Fruit fly (Drosophila melanogaster) whole organism, wandering third instar larva: ENCODE results near the gene CG5641.
A peak's percentile ranks its signal among the peaks of the same experiment; 100 is the strongest.

ENCODE experiments used
- Abd-B ChIP-seq: fragments of >200 bp; optimal IDR thresholded peaks from 2 replicates; lab custom pipeline; 2017; ENCODE audit warnings: missing biosample characterization, missing genetic modification characterization
- CG32264 ChIP-seq: fragments of 200-800 bp; sonication (Bioruptor generic); optimal IDR thresholded peaks from 2 replicates; lab custom pipeline; 2016; ENCODE audit warnings: missing biosample characterization, missing genetic modification characterization
- CG9705 ChIP-seq: fragments of 200-800 bp; sonication (Bioruptor generic); optimal IDR thresholded peaks from 2 replicates; lab custom pipeline; 2018; ENCODE audit warnings: missing biosample characterization, mild to moderate bottlenecking, missing genetic modification characterization
- Dfd ChIP-seq: fragments of >200 bp; optimal IDR thresholded peaks from 2 replicates; lab custom pipeline; 2017; ENCODE audit warnings: missing biosample characterization, missing genetic modification characterization
- Dif ChIP-seq: fragments of 200-275, 200-300 bp; sonication (Bioruptor generic); optimal IDR thresholded peaks from 2 replicates; lab custom pipeline; 2018; ENCODE audit warnings: missing biosample characterization, missing genetic modification characterization; ENCODE audit not compliant: partially characterized antibody
- GATAd ChIP-seq: sonication (Bioruptor generic); optimal IDR thresholded peaks from 2 replicates; lab custom pipeline; 2016; ENCODE audit warnings: missing biosample characterization, missing genetic modification characterization
- HLH106 ChIP-seq: fragments of 200-800 bp; optimal IDR thresholded peaks from 3 replicates; lab custom pipeline; 2019; ENCODE audit warnings: missing biosample characterization, mild to moderate bottlenecking, missing genetic modification characterization, moderate library complexity
- Hr78 ChIP-seq: fragments of >200 bp; optimal IDR thresholded peaks from 2 replicates; lab custom pipeline; 2017; ENCODE audit warnings: missing biosample characterization, missing genetic modification characterization
- Hr83 ChIP-seq: fragments of 200-300 bp; sonication (Bioruptor generic); optimal IDR thresholded peaks from 2 replicates; lab custom pipeline; 2016; ENCODE audit warnings: missing biosample characterization, mild to moderate bottlenecking, missing genetic modification characterization, moderate library complexity; ENCODE audit not compliant: poor library complexity, severe bottlenecking
- Jra ChIP-seq: sonication (Bioruptor generic); optimal IDR thresholded peaks from 2 replicates; lab custom pipeline; 2016; ENCODE audit warnings: missing biosample characterization, missing genetic modification characterization
- Mio ChIP-seq: sonication (Bioruptor generic); optimal IDR thresholded peaks from 2 replicates; lab custom pipeline; 2016; ENCODE audit warnings: missing biosample characterization, missing genetic modification characterization
- Myc ChIP-seq: fragments of >200 bp; optimal IDR thresholded peaks from 2 replicates; lab custom pipeline; 2017
- N ChIP-seq: fragments of >200 bp; optimal IDR thresholded peaks from 2 replicates; lab custom pipeline; 2018; ENCODE audit warnings: missing biosample characterization, missing external identifiers, missing genetic modification characterization
- OdsH ChIP-seq: fragments of 200-800 bp; sonication (Bioruptor generic); optimal IDR thresholded peaks from 2 replicates; lab custom pipeline; 2016; ENCODE audit warnings: missing biosample characterization, mild to moderate bottlenecking, missing genetic modification characterization
- Rel ChIP-seq, 2 experiments: fragments of 200-800 bp; sonication (Bioruptor generic) in 1 of 2; optimal IDR thresholded peaks; 2 replicates in 1 of 2; 3 replicates in 1 of 2; lab custom pipeline; 2016 to 2019; ENCODE audit warnings: mild to moderate bottlenecking in 2 of 2, missing biosample characterization in 2 of 2, missing genetic modification characterization in 2 of 2, moderate library complexity in 1 of 2
- brk ChIP-seq: fragments of 200-800 bp; sonication (Bioruptor generic); optimal IDR thresholded peaks from 2 replicates; lab custom pipeline; 2016; ENCODE audit warnings: missing biosample characterization, mild to moderate bottlenecking, missing genetic modification characterization
- dl ChIP-seq, 2 experiments: fragments of 175-275, 200-275 bp in 1 of 2; fragments of 200-275 bp in 1 of 2; sonication (Bioruptor generic); optimal IDR thresholded peaks; lab custom pipeline; 2018; ENCODE audit warnings: mild to moderate bottlenecking in 2 of 2, missing biosample characterization in 2 of 2, missing genetic modification characterization in 2 of 2, moderate library complexity in 2 of 2; ENCODE audit not compliant: partially characterized antibody in 2 of 2, insufficient read depth in 1 of 2
- dmrt93B ChIP-seq: fragments of 200-800 bp; sonication (Bioruptor generic); optimal IDR thresholded peaks from 2 replicates; lab custom pipeline; 2018; ENCODE audit warnings: missing biosample characterization, mild to moderate bottlenecking, missing genetic modification characterization
- ey ChIP-seq: fragments of 200-800 bp; sonication (Bioruptor generic); optimal IDR thresholded peaks from 2 replicates; lab custom pipeline; 2016; ENCODE audit warnings: missing biosample characterization, missing genetic modification characterization
- foxo ChIP-seq, 2 experiments: fragments of 200-800 bp; sonication (Bioruptor generic); optimal IDR thresholded peaks; 2 replicates in 1 of 2; 3 replicates in 1 of 2; lab custom pipeline; 2016 to 2017; ENCODE audit warnings: missing biosample characterization in 2 of 2, missing genetic modification characterization in 2 of 2
- fru ChIP-seq: fragments of 200-800 bp; sonication (Bioruptor generic); optimal IDR thresholded peaks from 3 replicates; lab custom pipeline; 2016; ENCODE audit warnings: missing biosample characterization, mild to moderate bottlenecking, missing genetic modification characterization
- h ChIP-seq: fragments of 200-800 bp; sonication (Bioruptor generic); optimal IDR thresholded peaks from 3 replicates; lab custom pipeline; 2016; ENCODE audit warnings: missing biosample characterization, mild to moderate bottlenecking, missing genetic modification characterization
- jim ChIP-seq: fragments of 175-275, 200-325 bp; sonication (Bioruptor generic); optimal IDR thresholded peaks from 2 replicates; lab custom pipeline; 2016; ENCODE audit warnings: missing biosample characterization, mild to moderate bottlenecking, missing genetic modification characterization
- lola ChIP-seq: fragments of >200 bp; optimal IDR thresholded peaks from 2 replicates; lab custom pipeline; 2017; ENCODE audit warnings: missing biosample characterization, missing genetic modification characterization
- pan ChIP-seq: fragments of >200 bp; optimal IDR thresholded peaks from 2 replicates; lab custom pipeline; 2017
- psq ChIP-seq: fragments of 200-800 bp; sonication (Bioruptor generic); optimal IDR thresholded peaks from 3 replicates; lab custom pipeline; 2017; ENCODE audit warnings: missing biosample characterization, mild to moderate bottlenecking, missing genetic modification characterization, moderate library complexity
- rgr ChIP-seq: fragments of 200-800 bp; sonication (Bioruptor generic); optimal IDR thresholded peaks from 3 replicates; lab custom pipeline; 2016; ENCODE audit warnings: missing biosample characterization, mild to moderate bottlenecking, missing genetic modification characterization
- sage ChIP-seq: fragments of 200-800 bp; sonication (Bioruptor generic); optimal IDR thresholded peaks from 2 replicates; lab custom pipeline; 2016; ENCODE audit warnings: missing biosample characterization, mild to moderate bottlenecking, missing genetic modification characterization
- sv ChIP-seq: fragments of 200-800 bp; sonication (Bioruptor generic); optimal IDR thresholded peaks from 3 replicates; lab custom pipeline; 2016; ENCODE audit warnings: missing biosample characterization, missing genetic modification characterization
- tai ChIP-seq: sonication (Bioruptor generic); optimal IDR thresholded peaks from 2 replicates; lab custom pipeline; 2016; ENCODE audit warnings: missing biosample characterization, missing genetic modification characterization
- usp ChIP-seq: fragments of >200 bp; optimal IDR thresholded peaks from 2 replicates; lab custom pipeline; 2017; ENCODE audit warnings: missing biosample characterization, missing genetic modification characterization
- woc ChIP-seq: sonication (Bioruptor generic); optimal IDR thresholded peaks from 2 replicates; lab custom pipeline; 2016; ENCODE audit warnings: missing biosample characterization, mild to moderate bottlenecking, missing genetic modification characterization

Gene CG5641

dm6 chr3R:12454492-12454891, 25.4 kb upstream of the CG5641 start:
- no peak for TF ChIP-seq jim (GFP tag; lab: Kevin White, UChicago)
- no peak for TF ChIP-seq dl (GFP tag; optimal IDR thresholded peaks at IDR 0.05; lab: Kevin White, UChicago; ENCODE audit: insufficient read depth in 1 of 2, partially characterized antibody in 2 of 2)
- no peak for TF ChIP-seq foxo (GFP tag; optimal IDR thresholded peaks at IDR 0.05; lab: Kevin White, UChicago)
- no peak for TF ChIP-seq brk (GFP tag; lab: Kevin White, UChicago)
- TF ChIP-seq Rel (GFP tag; optimal IDR thresholded peaks at IDR 0.05; lab: Kevin White, UChicago) = no peak
- TF ChIP-seq Rel (tag; optimal IDR thresholded peaks at IDR 0.05; lab: Kevin White, UChicago) = no peak
- no peak for TF ChIP-seq pan
- no peak for TF ChIP-seq Dif (GFP tag; lab: Kevin White, UChicago)
- TF ChIP-seq dmrt93B (GFP tag; lab: Kevin White, UChicago) = no peak
- no peak for TF ChIP-seq Abd-B (GFP tag; lab: Kevin White, UChicago)
- TF ChIP-seq sv (GFP tag; lab: Kevin White, UChicago) = no peak
- TF ChIP-seq GATAd (GFP tag; lab: Kevin White, UChicago) = no peak
- TF ChIP-seq CG9705 (GFP tag; lab: Kevin White, UChicago) = no peak
- TF ChIP-seq CG32264 = no peak
- no peak for TF ChIP-seq OdsH

dm6 chr3R:12451888-12452514, 22.9 kb upstream of the CG5641 start, which contains the start of gene CG5509:
Gene CG5509 (plus strand): TSS chr3R:12452464.
- no peak for TF ChIP-seq N
- no peak for TF ChIP-seq foxo (GFP tag; optimal IDR thresholded peaks at IDR 0.05; lab: Kevin White, UChicago)
- no peak for TF ChIP-seq fru (GFP tag; lab: Kevin White, UChicago)
- TF ChIP-seq sv (GFP tag; lab: Kevin White, UChicago) = no peak
- no peak for TF ChIP-seq sage (GFP tag; lab: Kevin White, UChicago)
- no peak for TF ChIP-seq woc (GFP tag; lab: Kevin White, UChicago)
- TF ChIP-seq pan = no peak
- no peak for TF ChIP-seq Hr83
- TF ChIP-seq Jra (GFP tag; lab: Kevin White, UChicago) = no peak

dm6 chr3R:12451376-12451775, 22.3 kb upstream of the CG5641 start:
- TF ChIP-seq Abd-B (GFP tag; lab: Kevin White, UChicago) (no peak), Dif (GFP tag; lab: Kevin White, UChicago) (no peak), jim (GFP tag; lab: Kevin White, UChicago) (no peak), GATAd (GFP tag; lab: Kevin White, UChicago) (no peak), h (GFP tag; lab: Kevin White, UChicago) (no peak), CG32264 (no peak), tai (GFP tag; lab: Kevin White, UChicago) (no peak), Jra (GFP tag; lab: Kevin White, UChicago) (no peak), Dfd (GFP tag; lab: Kevin White, UChicago) (no peak), usp (GFP tag; lab: Kevin White, UChicago) (no peak), Hr78 (GFP tag; lab: Kevin White, UChicago) (no peak), Myc (lab: Kevin White, UChicago) (no peak), psq (no peak), OdsH (no peak), sage (GFP tag; lab: Kevin White, UChicago) (no peak), Mio (no peak), HLH106 (tag; lab: Kevin White, UChicago) (no peak)

dm6 chr3R:12450713-12451259, 21.7 kb upstream of the CG5641 start:
- TF ChIP-seq Rel (GFP tag; optimal IDR thresholded peaks at IDR 0.05; lab: Kevin White, UChicago) (no peak), Rel (tag; optimal IDR thresholded peaks at IDR 0.05; lab: Kevin White, UChicago) (peak; percentile 46), CG32264 (no peak)

- no peak for TF ChIP-seq Hr83
- TF ChIP-seq jim (GFP tag; lab: Kevin White, UChicago) = no peak
- no peak for TF ChIP-seq rgr (GFP tag; lab: Kevin White, UChicago)
- TF ChIP-seq OdsH = no peak
- TF ChIP-seq lola (GFP tag; lab: Kevin White, UChicago) = no peak
- TF ChIP-seq CG32264 = no peak
- TF ChIP-seq tai (GFP tag; lab: Kevin White, UChicago) = no peak
- no peak for TF ChIP-seq Jra (GFP tag; lab: Kevin White, UChicago)
- TF ChIP-seq fru (GFP tag; lab: Kevin White, UChicago) = no peak
- no peak for TF ChIP-seq GATAd (GFP tag; lab: Kevin White, UChicago)
- no peak for TF ChIP-seq dmrt93B (GFP tag; lab: Kevin White, UChicago)
- no peak for TF ChIP-seq Dfd (GFP tag; lab: Kevin White, UChicago)
- no peak for TF ChIP-seq foxo (GFP tag; optimal IDR thresholded peaks at IDR 0.05; lab: Kevin White, UChicago)
- TF ChIP-seq Hr78 (GFP tag; lab: Kevin White, UChicago) = no peak
- no peak for TF ChIP-seq Myc (lab: Kevin White, UChicago)
- TF ChIP-seq h (GFP tag; lab: Kevin White, UChicago) = no peak
- TF ChIP-seq ey = no peak
- no peak for TF ChIP-seq dl (GFP tag; optimal IDR thresholded peaks at IDR 0.05; lab: Kevin White, UChicago; ENCODE audit: insufficient read depth in 1 of 2, partially characterized antibody in 2 of 2)
Observed at dm6 chr3R:12449617-12450242, 20.6 kb upstream of the CG5641 start.
